Fruit fly (Drosophila melanogaster) whole organism, wandering third instar larva: ENCODE measurements around the gene CG32091.

Experiments used
- Abd-B ChIP-seq: fragments of >200 bp; optimal IDR thresholded peaks from 2 replicates; lab custom pipeline; 2017; ENCODE audit warnings: missing biosample characterization, missing genetic modification characterization
- CrebA ChIP-seq: fragments of 200-800 bp; sonication (Bioruptor generic); optimal IDR thresholded peaks from 2 replicates; lab custom pipeline; 2016; ENCODE audit warnings: missing biosample characterization, mild to moderate bottlenecking, missing genetic modification characterization, borderline replicate concordance
- Dfd ChIP-seq: fragments of >200 bp; optimal IDR thresholded peaks from 2 replicates; lab custom pipeline; 2017; ENCODE audit warnings: missing biosample characterization, missing genetic modification characterization
- GATAd ChIP-seq: sonication (Bioruptor generic); optimal IDR thresholded peaks from 2 replicates; lab custom pipeline; 2016; ENCODE audit warnings: missing biosample characterization, missing genetic modification characterization
- Jra ChIP-seq: sonication (Bioruptor generic); optimal IDR thresholded peaks from 2 replicates; lab custom pipeline; 2016; ENCODE audit warnings: missing biosample characterization, missing genetic modification characterization
- Mio ChIP-seq: sonication (Bioruptor generic); optimal IDR thresholded peaks from 2 replicates; lab custom pipeline; 2016; ENCODE audit warnings: missing biosample characterization, missing genetic modification characterization
- br ChIP-seq: fragments of 200-800 bp; sonication (Bioruptor generic); optimal IDR thresholded peaks from 2 replicates; lab custom pipeline; 2016; ENCODE audit warnings: missing biosample characterization, missing genetic modification characterization
- fru ChIP-seq: fragments of 200-800 bp; sonication (Bioruptor generic); optimal IDR thresholded peaks from 3 replicates; lab custom pipeline; 2016; ENCODE audit warnings: missing biosample characterization, mild to moderate bottlenecking, missing genetic modification characterization
- h ChIP-seq: fragments of 200-800 bp; sonication (Bioruptor generic); optimal IDR thresholded peaks from 3 replicates; lab custom pipeline; 2016; ENCODE audit warnings: missing biosample characterization, mild to moderate bottlenecking, missing genetic modification characterization
- jim ChIP-seq: fragments of 175-275, 200-325 bp; sonication (Bioruptor generic); optimal IDR thresholded peaks from 2 replicates; lab custom pipeline; 2016; ENCODE audit warnings: missing biosample characterization, mild to moderate bottlenecking, missing genetic modification characterization
- pan ChIP-seq: fragments of >200 bp; optimal IDR thresholded peaks from 2 replicates; lab custom pipeline; 2017
- sv ChIP-seq: fragments of 200-800 bp; sonication (Bioruptor generic); optimal IDR thresholded peaks from 3 replicates; lab custom pipeline; 2016; ENCODE audit warnings: missing biosample characterization, missing genetic modification characterization
- usp ChIP-seq: fragments of >200 bp; optimal IDR thresholded peaks from 2 replicates; lab custom pipeline; 2017; ENCODE audit warnings: missing biosample characterization, missing genetic modification characterization

DNA sequence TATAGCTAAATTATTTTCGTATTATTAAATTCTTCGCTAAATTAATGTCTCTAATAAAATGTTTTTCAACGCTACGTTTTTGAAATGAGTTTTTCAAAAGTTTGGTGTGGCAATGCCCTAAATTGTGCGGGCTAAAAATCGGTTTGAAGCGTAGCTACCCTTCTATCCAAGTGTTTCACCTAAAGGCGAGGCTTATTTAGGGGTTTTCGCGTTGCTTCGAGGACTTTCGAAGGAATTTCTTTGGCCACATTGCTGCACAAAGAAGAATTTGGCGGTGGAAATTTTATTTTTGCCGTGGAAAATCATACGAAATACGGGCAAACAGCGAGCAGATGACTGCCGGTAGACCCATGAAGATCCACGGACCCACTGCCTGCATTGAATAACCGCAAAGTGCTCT, 50.6 kb downstream of the CG32091 start, which contains the start of gene TfIIEalpha:
- TF ChIP-seq CrebA (GFP tag; lab: Kevin White, UChicago) (no peak), br (GFP tag; lab: Kevin White, UChicago) (no peak), jim (GFP tag; lab: Kevin White, UChicago) (no peak), fru (GFP tag; lab: Kevin White, UChicago) (no peak), Jra (GFP tag; lab: Kevin White, UChicago) (no peak), GATAd (no peak), Abd-B (GFP tag; lab: Kevin White, UChicago) (no peak), pan (lab: Kevin White, UChicago) (no peak), usp (GFP tag; lab: Kevin White, UChicago) (no peak), sv (GFP tag; lab: Kevin White, UChicago) (no peak), h (GFP tag; lab: Kevin White, UChicago) (no peak), Mio (GFP tag; lab: Kevin White, UChicago) (no peak), Dfd (no peak)
